Worm (Caenorhabditis elegans): ENCODE results near the gene fkb-6.

- TF ChIP-seq lin-13 (GFP tag; optimal IDR thresholded peaks at IDR 0.05): no peak
- TF ChIP-seq nhr-12 (tag; optimal IDR thresholded peaks at IDR 0.05): no peak
- TF ChIP-seq dmd-4 (tag; optimal IDR thresholded peaks at IDR 0.05): no peak
- TF ChIP-seq blmp-1 (tag; optimal IDR thresholded peaks at IDR 0.05; ENCODE audit: insufficient read depth): no peak
- TF ChIP-seq snpc-4 (tag; optimal IDR thresholded peaks at IDR 0.05): no peak
Observed at ce11 chrV:20850580-20850979, 4.6 kb downstream of the fkb-6 start, which contains the start of gene clec-264.
